Fruit fly (Drosophila melanogaster): ENCODE results near the gene CG8927.

Gene CG8927

DNA sequence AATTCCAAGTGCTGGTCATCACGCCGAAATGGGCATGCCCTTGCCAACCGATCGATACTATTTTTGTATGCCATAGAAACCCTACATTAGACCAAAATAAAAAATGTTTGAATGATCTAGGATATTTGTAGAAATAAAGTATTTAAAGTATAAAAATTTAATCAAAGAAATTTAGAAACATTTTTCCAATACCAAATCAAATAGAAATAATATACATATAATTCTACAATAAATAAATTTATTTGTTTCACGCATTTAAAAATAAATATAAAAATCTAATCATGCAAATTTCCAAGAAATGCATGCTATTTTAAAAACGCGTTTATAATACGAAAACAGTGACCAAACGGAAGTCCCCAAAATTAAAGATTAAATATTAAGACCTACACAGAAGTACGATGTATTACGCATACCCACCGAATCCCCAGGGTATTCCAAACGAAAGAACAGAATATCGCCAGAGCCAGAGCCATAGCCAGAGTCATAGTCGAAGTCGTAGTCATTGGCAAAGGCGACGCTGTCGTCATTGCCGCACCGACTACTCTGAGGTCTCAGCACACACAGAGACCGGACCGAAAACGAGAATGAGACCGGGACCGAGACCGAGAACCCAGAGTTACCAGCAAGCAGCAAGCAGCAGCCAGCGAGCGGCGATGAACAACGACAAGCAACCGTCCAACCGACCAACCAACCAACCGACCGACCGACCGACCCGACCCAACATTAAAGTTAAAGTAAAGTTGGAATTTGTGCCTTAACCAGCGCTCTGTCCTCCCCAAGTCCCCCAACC, 28.3 kb downstream of the CG8927 start:
- TF ChIP-seq D (optimal IDR thresholded peaks at IDR 0.05), result no peak
- peak; percentile 59 for TF ChIP-seq D (GFP tag; optimal IDR thresholded peaks at IDR 0.05)
- no peak for TF ChIP-seq jigr1 (GFP tag; IDR thresholded peaks at IDR 0.05)
- peak; percentile 31; the same call in 1 of the 2 replicates for TF ChIP-seq CG16779 (GFP tag; IDR thresholded peaks at IDR 0.05)
- TF ChIP-seq nmo (GFP tag; optimal IDR thresholded peaks at IDR 0.05), result peak; percentile 67
- peak in 1 of 3 experiments; percentile 40 for TF ChIP-seq Stat92E (GFP tag; optimal IDR thresholded peaks at IDR 0.05)
- TF ChIP-seq CG13894 (tag; optimal IDR thresholded peaks at IDR 0.05), result peak; percentile 92
- TF ChIP-seq CG9727 (GFP tag; optimal IDR thresholded peaks at IDR 0.05), result peak; percentile 83
- TF ChIP-seq CG2889 (GFP tag; IDR thresholded peaks at IDR 0.05), result no peak
- TF ChIP-seq CG30020 (tag; optimal IDR thresholded peaks at IDR 0.05), result peak; percentile 13
- TF ChIP-seq CG4617 (GFP tag; optimal IDR thresholded peaks at IDR 0.05; ENCODE audit: borderline replicate concordance), result no peak
- TF ChIP-seq prd (optimal IDR thresholded peaks at IDR 0.05), result no peak
- TF ChIP-seq prd (GFP tag; IDR thresholded peaks at IDR 0.05), result peak; percentile 21; the same call in 1 of the 3 replicates
- peak; percentile 56 for TF ChIP-seq Asciz (GFP tag; optimal IDR thresholded peaks at IDR 0.05)
- TF ChIP-seq CG7839 (tag; optimal IDR thresholded peaks at IDR 0.05), result peak; percentile 56
- TF ChIP-seq CG4707 (GFP tag; optimal IDR thresholded peaks at IDR 0.05), result no peak
- no peak for TF ChIP-seq sima (GFP tag; optimal IDR thresholded peaks at IDR 0.05)
- peak; percentile 58 for TF ChIP-seq CG17829 (tag; optimal IDR thresholded peaks at IDR 0.05)
- peak; percentile 58 for TF ChIP-seq grau (tag; optimal IDR thresholded peaks at IDR 0.05)
- TF ChIP-seq chinmo (GFP tag; IDR thresholded peaks at IDR 0.05; ENCODE audit: partially characterized antibody), result peak; percentile 84; the same call in 2 of the 4 replicates
- TF ChIP-seq Xrp1 (GFP tag; IDR thresholded peaks at IDR 0.05), result peak; percentile 51
- TF ChIP-seq CG1529 (GFP tag; optimal IDR thresholded peaks at IDR 0.05), result no peak
- TF ChIP-seq salm (tag; optimal IDR thresholded peaks at IDR 0.05), result no peak
- peak; percentile 71 for TF ChIP-seq Sox100B (GFP tag; optimal IDR thresholded peaks at IDR 0.05)
- no peak for TF ChIP-seq Jarid2 (GFP tag; optimal IDR thresholded peaks at IDR 0.05)
- no peak for TF ChIP-seq CG1024 (GFP tag; IDR thresholded peaks at IDR 0.05)
- no peak for TF ChIP-seq Scr (GFP tag; IDR thresholded peaks at IDR 0.05; ENCODE audit: partially characterized antibody)
- 0 out of 3 replicates have a peak, but pooled peaks have one; percentile 4 for TF ChIP-seq zfh1 (GFP tag; IDR thresholded peaks at IDR 0.05)
- no peak for TF ChIP-seq ro (GFP tag; IDR thresholded peaks at IDR 0.05)
- no peak for TF ChIP-seq slp2 (GFP tag; optimal IDR thresholded peaks at IDR 0.05)
- no peak for TF ChIP-seq Antp (GFP tag; optimal IDR thresholded peaks at IDR 0.05)
- no peak for TF ChIP-seq btn (GFP tag; optimal IDR thresholded peaks at IDR 0.05)
- TF ChIP-seq Med (GFP tag), result peak; percentile 83
- TF ChIP-seq gsb (GFP tag; IDR thresholded peaks at IDR 0.05), result peak; percentile 47; the same call in 1 of the 2 replicates
- TF ChIP-seq insv (GFP tag; optimal IDR thresholded peaks at IDR 0.05), result no peak
- TF ChIP-seq unpg (GFP tag; optimal IDR thresholded peaks at IDR 0.05), result peak; percentile 38
- 0 out of 3 replicates have a peak, but pooled peaks have one; percentile 11 for TF ChIP-seq Aef1 (GFP tag; IDR thresholded peaks at IDR 0.05)
- no peak for TF ChIP-seq Sry-δ (GFP tag; optimal IDR thresholded peaks at IDR 0.05)
- TF ChIP-seq yki (optimal IDR thresholded peaks at IDR 0.05), result no peak
- TF ChIP-seq CG6791 (GFP tag; IDR thresholded peaks at IDR 0.05; ENCODE audit: partially characterized antibody), result 0 out of 3 replicates have a peak, but pooled peaks have one; percentile 29
- TF ChIP-seq pan (optimal IDR thresholded peaks at IDR 0.05), result no peak
- TF ChIP-seq pan (GFP tag; optimal IDR thresholded peaks at IDR 0.05 in 1 of 2, IDR thresholded peaks at IDR 0.05 in 1 of 2), result peak in 1 of 2 experiments; percentile 41
- peak; percentile 89 for TF ChIP-seq CG5180 (GFP tag; optimal IDR thresholded peaks at IDR 0.05)
- no peak for TF ChIP-seq CG8290 (GFP tag; optimal IDR thresholded peaks at IDR 0.05)
- peak in 1 of 2 experiments; percentile 75 for TF ChIP-seq CG8290 (tag; optimal IDR thresholded peaks at IDR 0.05)
- no peak for TF ChIP-seq grn (GFP tag; optimal IDR thresholded peaks at IDR 0.05)
- no peak for TF ChIP-seq fru (optimal IDR thresholded peaks at IDR 0.05)
- no peak for TF ChIP-seq CG12219 (GFP tag; optimal IDR thresholded peaks at IDR 0.05)
- no peak for TF ChIP-seq Awh (GFP tag; IDR thresholded peaks at IDR 0.05)
- peak; percentile 66 for TF ChIP-seq CG16815 (GFP tag; optimal IDR thresholded peaks at IDR 0.05)
